Worm (Caenorhabditis elegans): ENCODE data around the gene F38E1.3.

DNA sequence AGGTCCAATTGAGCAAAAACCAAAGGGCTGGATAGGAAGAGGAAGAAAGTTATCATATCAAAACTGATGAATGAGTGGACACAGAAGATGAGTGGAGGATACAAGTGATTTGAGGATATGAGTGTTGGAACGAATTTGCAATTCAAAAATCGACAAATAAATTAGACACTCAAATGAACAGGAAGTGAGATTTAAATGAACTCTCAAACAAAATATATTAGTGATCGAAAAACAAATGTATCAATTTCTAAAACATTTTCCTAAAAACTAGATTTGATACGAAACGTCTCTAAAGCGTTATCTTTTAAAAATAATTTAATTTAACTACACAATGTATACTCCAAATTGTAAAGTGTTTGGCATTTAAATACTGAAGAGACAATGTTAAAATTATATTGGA, 530 bp upstream of the F38E1.3 start, which contains the start of gene F38E1.10:
- TF ChIP-seq mdl-1 (tag; optimal IDR thresholded peaks at IDR 0.05) (no peak), ztf-11 (tag; optimal IDR thresholded peaks at IDR 0.05) (no peak), nhr-77 (tag; optimal IDR thresholded peaks at IDR 0.05) (no peak), aly-2 (tag; optimal IDR thresholded peaks at IDR 0.05) (no peak), nhr-42 (GFP tag; IDR thresholded peaks at IDR 0.05) (no peak), nhr-11 (tag; optimal IDR thresholded peaks at IDR 0.05) (no peak), F10B5.3 (tag; optimal IDR thresholded peaks at IDR 0.05) (no peak), dmd-8 (GFP tag; IDR thresholded peaks at IDR 0.05) (no peak), ama-1 (optimal IDR thresholded peaks at IDR 0.05) (no peak), sdz-12 (GFP tag; optimal IDR thresholded peaks at IDR 0.05) (no peak), fkh-10 (GFP tag; optimal IDR thresholded peaks at IDR 0.05) (no peak), duxl-1 (tag; optimal IDR thresholded peaks at IDR 0.05; ENCODE audit: poor library complexity) (no peak), hmg-1.1 (GFP tag; IDR thresholded peaks at IDR 0.05) (no peak)

Measured in whole organism, L4 larva.